Fruit fly (Drosophila melanogaster) whole organism, embryonic: ENCODE data around the gene CG4576.

Experiments used
- ATbp ChIP-seq: fragments of 200-800 bp; sonication (Bioruptor generic); optimal IDR thresholded peaks from 2 replicates; lab custom pipeline; 2017; ENCODE audit warnings: missing biosample characterization, mild to moderate bottlenecking, missing genetic modification characterization, missing genetic modification reagents
- Antp ChIP-seq: fragments of 200-800 bp; sonication (Bioruptor generic); optimal IDR thresholded peaks from 3 replicates; lab custom pipeline; 2016; ENCODE audit warnings: missing biosample characterization, missing genetic modification characterization
- Atf-2 ChIP-seq: fragments of 200-800 bp; sonication (Bioruptor generic); optimal IDR thresholded peaks from 2 replicates; lab custom pipeline; 2016; ENCODE audit warnings: missing biosample characterization, missing genetic modification characterization
- BEAF-32 ChIP-seq: fragments of 200-800 bp; sonication (Bioruptor generic); optimal IDR thresholded peaks from 3 replicates; lab custom pipeline; 2017; ENCODE audit warnings: missing biosample characterization, missing genetic modification characterization, mild to moderate bottlenecking, moderate library complexity, missing genetic modification reagents
- CG10274 ChIP-seq: fragments of 200-800 bp; sonication (Bioruptor generic); optimal IDR thresholded peaks from 3 replicates; lab custom pipeline; 2017; ENCODE audit warnings: missing biosample characterization, mild to moderate bottlenecking, missing genetic modification characterization
- CG10431 ChIP-seq: fragments of 200-800 bp; sonication (Bioruptor generic); optimal IDR thresholded peaks from 3 replicates; lab custom pipeline; 2018; ENCODE audit warnings: missing biosample characterization, mild to moderate bottlenecking, missing genetic modification characterization
- CG11723 ChIP-seq: fragments of 200-800 bp; sonication (Bioruptor generic); optimal IDR thresholded peaks from 2 replicates; lab custom pipeline; 2017; ENCODE audit warnings: missing biosample characterization, mild to moderate bottlenecking, missing genetic modification characterization
- CG12659 ChIP-seq: fragments of 200-800 bp; sonication (Bioruptor generic); optimal IDR thresholded peaks from 3 replicates; lab custom pipeline; 2017; ENCODE audit warnings: mild to moderate bottlenecking, missing biosample characterization, missing genetic modification reagents, missing genetic modification characterization
- CG13624 ChIP-seq: fragments of 200-800 bp; sonication (Bioruptor generic); optimal IDR thresholded peaks from 2 replicates; lab custom pipeline; 2016; ENCODE audit warnings: missing biosample characterization, missing genetic modification characterization
- CG14050 ChIP-seq: fragments of 200-800 bp; sonication (Bioruptor generic); IDR thresholded peaks from 3 replicates; pipeline ENCODE4 v1.3.6; 2022; ENCODE audit warnings: missing biosample characterization, missing genetic modification characterization
- CG15696 ChIP-seq: fragments of 200-800 bp; sonication (Bioruptor generic); optimal IDR thresholded peaks from 2 replicates; lab custom pipeline; 2019; ENCODE audit warnings: missing biosample characterization, mild to moderate bottlenecking, missing genetic modification characterization, moderate library complexity
- CG16813 ChIP-seq: fragments of 200-800 bp; sonication (Bioruptor generic); IDR thresholded peaks from 3 replicates; pipeline ENCODE4 v1.3.6; 2022; ENCODE audit warnings: missing biosample characterization, missing genetic modification characterization; ENCODE audit not compliant: partially characterized antibody
- CG18011 ChIP-seq: fragments of 200-800 bp; sonication (Bioruptor generic); optimal IDR thresholded peaks from 2 replicates; lab custom pipeline; 2017; ENCODE audit warnings: missing biosample characterization, missing genetic modification characterization, mild to moderate bottlenecking, moderate library complexity, missing genotype
- CG1832 ChIP-seq: fragments of 200-800 bp; sonication (Bioruptor generic); optimal IDR thresholded peaks from 2 replicates; lab custom pipeline; 2017; ENCODE audit warnings: missing biosample characterization, mild to moderate bottlenecking, missing genetic modification characterization, inconsistent platforms
- CG2116 ChIP-seq: fragments of 200-800 bp; sonication (Bioruptor generic); optimal IDR thresholded peaks from 3 replicates; lab custom pipeline; 2018; ENCODE audit warnings: missing biosample characterization, mild to moderate bottlenecking, missing genetic modification characterization
- CG2199 ChIP-seq: fragments of 200-800 bp; sonication (Bioruptor generic); IDR thresholded peaks from 3 replicates; pipeline ENCODE4 v1.3.6; 2022; ENCODE audit warnings: missing biosample characterization, missing genetic modification characterization
- CG30403 ChIP-seq: fragments of 200-800 bp; sonication (Bioruptor generic); optimal IDR thresholded peaks from 3 replicates; lab custom pipeline; 2016; ENCODE audit warnings: missing biosample characterization, missing genetic modification characterization
- CG31388 ChIP-seq: fragments of 200-800 bp; sonication (Bioruptor generic); optimal IDR thresholded peaks from 2 replicates; lab custom pipeline; 2016; ENCODE audit warnings: missing biosample characterization, missing genetic modification characterization
- CG32767 ChIP-seq: fragments of 200-800 bp; sonication (Bioruptor generic); IDR thresholded peaks from 2 replicates; pipeline ENCODE4 v1.3.6; 2022; ENCODE audit warnings: missing biosample characterization, missing genetic modification characterization
- CG32772 ChIP-seq: fragments of 200-800 bp; sonication (Bioruptor generic); IDR thresholded peaks from 2 replicates; pipeline ENCODE4 v1.3.6; 2022; ENCODE audit warnings: missing biosample characterization, missing genetic modification characterization
- CG3726 ChIP-seq: fragments of 200-800 bp; sonication (Bioruptor generic); IDR thresholded peaks from 3 replicates; pipeline ENCODE4, ENCODE4 v1.3.6; 2022; ENCODE audit warnings: missing biosample characterization, missing genetic modification characterization
- CG7745 ChIP-seq: fragments of 200-800 bp; sonication (Bioruptor generic); optimal IDR thresholded peaks from 2 replicates; lab custom pipeline; 2018; ENCODE audit warnings: missing biosample characterization, mild to moderate bottlenecking, missing genetic modification characterization, moderate library complexity
- CG8281 ChIP-seq: fragments of 200-800 bp; sonication (Bioruptor generic); optimal IDR thresholded peaks from 2 replicates; lab custom pipeline; 2018; ENCODE audit warnings: missing biosample characterization, mild to moderate bottlenecking, missing genetic modification characterization, moderate library complexity
- CrebB ChIP-seq: fragments of 200-800 bp; sonication (Bioruptor generic); optimal IDR thresholded peaks from 3 replicates; lab custom pipeline; 2018; ENCODE audit warnings: missing biosample characterization, mild to moderate bottlenecking, missing genetic modification characterization
- D ChIP-seq, 2 experiments: fragments of 200-800 bp in 1 of 2; fragments of >200 bp in 1 of 2; sonication (Bioruptor generic) in 1 of 2; optimal IDR thresholded peaks; 2 replicates in 1 of 2; 3 replicates in 1 of 2; lab custom pipeline; 2017; ENCODE audit warnings: mild to moderate bottlenecking in 1 of 2, missing biosample characterization in 1 of 2, missing genetic modification characterization in 1 of 2, missing genetic modification reagents in 1 of 2
- Dip3 ChIP-seq: fragments of 200-800 bp; sonication (Bioruptor generic); optimal IDR thresholded peaks from 3 replicates; lab custom pipeline; 2016; ENCODE audit warnings: missing biosample characterization, missing genetic modification characterization
- Dref ChIP-seq: fragments of 200-800 bp; sonication (Bioruptor generic); IDR thresholded peaks from 2 replicates; pipeline ENCODE4 v1.3.6; 2022; ENCODE audit warnings: missing biosample characterization, missing genetic modification characterization
- E2f1 ChIP-seq: fragments of 200-800 bp; sonication (Bioruptor generic); IDR thresholded peaks from 2 replicates; pipeline ENCODE4 v1.3.6; 2022; ENCODE audit warnings: missing biosample characterization, missing genetic modification characterization
- Ets65A ChIP-seq: fragments of 200-800 bp; sonication (Bioruptor generic); peaks from one replicate; lab custom pipeline; 2016; ENCODE audit warnings: missing biosample characterization, missing genetic modification characterization
- Fer1 ChIP-seq: fragments of 200-800 bp; sonication (Bioruptor generic); optimal IDR thresholded peaks from 2 replicates; lab custom pipeline; 2017; ENCODE audit warnings: missing biosample characterization, mild to moderate bottlenecking, missing genetic modification characterization
- Fer3 ChIP-seq: fragments of 200-800 bp; sonication (Bioruptor generic); optimal IDR thresholded peaks from 2 replicates; lab custom pipeline; 2018; ENCODE audit warnings: missing biosample characterization, mild to moderate bottlenecking, missing genetic modification characterization, moderate library complexity
- H15 ChIP-seq: fragments of 200-800 bp; sonication (Bioruptor generic); IDR thresholded peaks from 3 replicates; pipeline ENCODE4 v1.3.6; 2022; ENCODE audit warnings: missing biosample characterization, missing genetic modification characterization
- Jarid2 ChIP-seq: fragments of 200-800 bp; sonication (Bioruptor generic); optimal IDR thresholded peaks from 3 replicates; lab custom pipeline; 2017; ENCODE audit warnings: mild to moderate bottlenecking, missing biosample characterization, missing genetic modification reagents, missing genetic modification characterization
- Lhr ChIP-seq: fragments of 200-800 bp; sonication (Bioruptor generic); optimal IDR thresholded peaks from 3 replicates; lab custom pipeline; 2017; ENCODE audit warnings: mild to moderate bottlenecking, missing biosample characterization, missing genetic modification reagents, missing genetic modification characterization
- Mad ChIP-seq: fragments of 200-800 bp; sonication (Bioruptor generic); optimal IDR thresholded peaks from 2 replicates; lab custom pipeline; 2016; ENCODE audit warnings: missing biosample characterization, missing genetic modification characterization
- Optix ChIP-seq: fragments of 200-800 bp; sonication (Bioruptor generic); IDR thresholded peaks from 3 replicates; pipeline ENCODE4 v1.3.6; 2022; ENCODE audit warnings: missing biosample characterization, missing genetic modification characterization
- Sry-β ChIP-seq: fragments of 200-800 bp; sonication (Bioruptor generic); optimal IDR thresholded peaks from 2 replicates; lab custom pipeline; 2018; ENCODE audit warnings: missing biosample characterization, mild to moderate bottlenecking, missing genetic modification characterization, moderate library complexity
- Taf1 ChIP-seq: fragments of 200-800 bp; sonication (Bioruptor generic); IDR thresholded peaks from 2 replicates; pipeline ENCODE4 v1.3.6; 2022; ENCODE audit warnings: missing biosample characterization, missing genetic modification characterization
- ase ChIP-seq: fragments of 200-800 bp; sonication (Bioruptor generic); IDR thresholded peaks from 3 replicates; pipeline ENCODE4 v1.3.6; 2022; ENCODE audit warnings: missing biosample characterization, missing genetic modification characterization
- bcd ChIP-seq: fragments of 200-800 bp; sonication (Bioruptor generic); optimal IDR thresholded peaks from 2 replicates; lab custom pipeline; 2017; ENCODE audit warnings: missing biosample characterization, mild to moderate bottlenecking, missing genetic modification characterization
- caup ChIP-seq: fragments of 200-800 bp; sonication (Bioruptor generic); optimal IDR thresholded peaks from 3 replicates; lab custom pipeline; 2017; ENCODE audit warnings: missing biosample characterization, mild to moderate bottlenecking, missing genetic modification characterization, moderate library complexity; ENCODE audit not compliant: severe bottlenecking
- dm ChIP-seq: fragments of 200-800 bp; sonication (Bioruptor generic); optimal IDR thresholded peaks from 3 replicates; lab custom pipeline; 2016; ENCODE audit warnings: missing biosample characterization, missing genetic modification characterization
- hkb ChIP-seq, 2 experiments: fragments of 200-800 bp in 1 of 2; fragments of >200 bp in 1 of 2; sonication (Bioruptor generic) in 1 of 2; IDR thresholded peaks in 1 of 2; optimal IDR thresholded peaks in 1 of 2; 2 replicates each; pipeline versions ENCODE4 v1.3.6 to Lab custom; 2017 to 2022; ENCODE audit warnings: missing biosample characterization in 1 of 2, missing genetic modification characterization in 1 of 2
- hth ChIP-seq: fragments of >200 bp; optimal IDR thresholded peaks from 2 replicates; lab custom pipeline; 2017; ENCODE audit warnings: inconsistent platforms
- insv ChIP-seq, 2 experiments: fragments of 200-800 bp; sonication (Bioruptor generic); optimal IDR thresholded peaks; 3 replicates each; lab custom pipeline; 2016 to 2018; ENCODE audit warnings: missing biosample characterization in 2 of 2, missing genetic modification characterization in 2 of 2
- otp ChIP-seq: fragments of 200-800 bp; sonication (Bioruptor generic); IDR thresholded peaks from 3 replicates; pipeline ENCODE4, ENCODE4 v1.3.6; 2022; ENCODE audit warnings: missing biosample characterization, missing genetic modification characterization
- ro ChIP-seq: fragments of 200-800 bp; sonication (Bioruptor generic); IDR thresholded peaks from 2 replicates; pipeline ENCODE4 v1.3.6; 2022; ENCODE audit warnings: missing biosample characterization, missing genetic modification characterization
- stc ChIP-seq: fragments of 200-800 bp; sonication (Bioruptor generic); IDR thresholded peaks from 2 replicates; pipeline ENCODE4 v1.3.6; 2022; ENCODE audit warnings: missing biosample characterization, missing genetic modification characterization
- tio ChIP-seq: fragments of 200-800 bp; sonication (Bioruptor generic); optimal IDR thresholded peaks from 2 replicates; lab custom pipeline; 2017; ENCODE audit warnings: missing biosample characterization, missing genetic modification characterization, inconsistent platforms
- unc-4 ChIP-seq: fragments of 200-800 bp; sonication (Bioruptor generic); IDR thresholded peaks from 2 replicates; pipeline ENCODE4 v1.3.6; 2022; ENCODE audit warnings: missing biosample characterization, missing genetic modification characterization; ENCODE audit not compliant: partially characterized antibody

CG4576 gene

dm6 chr3R:15792427-15792826 lies 33.1 kb upstream of the CG4576 start, which contains the start of gene Acyp2 (continued):
- TF ChIP-seq CG10274: no peak
- no peak for TF ChIP-seq CG8281 (tag; lab: Kevin White, UChicago)
- peak; percentile 41 for TF ChIP-seq CG2116 (GFP tag; lab: Kevin White, UChicago)
- TF ChIP-seq unc-4 (GFP tag; lab: Robert Waterston, UW): peak; percentile 56; the same call in 1 of the 2 replicates
- no peak for TF ChIP-seq Fer3 (tag; lab: Kevin White, UChicago)
- TF ChIP-seq Fer1: no peak
- no peak for TF ChIP-seq CrebB
- TF ChIP-seq tio: no peak
- no peak for TF ChIP-seq CG11723 (GFP tag; lab: Kevin White, UChicago)
- peak; percentile 95 for TF ChIP-seq Ets65A (GFP tag; lab: Kevin White, UChicago)
- no peak for TF ChIP-seq CG14050
- TF ChIP-seq Sry-β (GFP tag; lab: Kevin White, UChicago): no peak
- TF ChIP-seq E2f1 (GFP tag; lab: Robert Waterston, UW): no peak
- TF ChIP-seq ase (GFP tag; lab: Robert Waterston, UW): no peak
- no peak for TF ChIP-seq CG1832 (GFP tag; lab: Kevin White, UChicago)
- no peak for TF ChIP-seq CG3726
- TF ChIP-seq bcd (GFP tag; lab: Kevin White, UChicago): no peak
- TF ChIP-seq CG30403 (GFP tag; lab: Kevin White, UChicago): peak; percentile 40
- TF ChIP-seq otp: no peak
- no peak for TF ChIP-seq Optix (GFP tag; lab: Robert Waterston, UW)
- TF ChIP-seq CG18011: no peak
- 0 out of 2 replicates have a peak, but pooled peaks have one; percentile 6 for TF ChIP-seq CG32772 (GFP tag; lab: Robert Waterston, UW)
- peak; percentile 56 for TF ChIP-seq Mad (GFP tag; lab: Kevin White, UChicago)
- TF ChIP-seq hth: no peak
- no peak for TF ChIP-seq Atf-2 (GFP tag; lab: Kevin White, UChicago)
- peak; percentile 9 for TF ChIP-seq dm (GFP tag; lab: Kevin White, UChicago)
- peak; percentile 60 for TF ChIP-seq Dref (GFP tag; lab: Robert Waterston, UW)
- no peak for TF ChIP-seq ATbp
- TF ChIP-seq ro (GFP tag; lab: Robert Waterston, UW): no peak
- no peak for TF ChIP-seq Dip3 (GFP tag; lab: Kevin White, UChicago)
- TF ChIP-seq CG10431 (GFP tag; lab: Kevin White, UChicago): no peak
- TF ChIP-seq Taf1 (GFP tag; lab: Robert Waterston, UW): no peak
- peak; percentile 36 for TF ChIP-seq caup (GFP tag; lab: Kevin White, UChicago)
- TF ChIP-seq Jarid2 (GFP tag; lab: Kevin White, UChicago): no peak
- peak; percentile 75; the same call in 2 of the 3 replicates for TF ChIP-seq CG2199 (GFP tag; lab: Robert Waterston, UW)
- peak; percentile 27 for TF ChIP-seq CG13624 (GFP tag; lab: Kevin White, UChicago)
- peak; percentile 71 for TF ChIP-seq BEAF-32 (GFP tag; lab: Kevin White, UChicago)
- TF ChIP-seq insv (GFP tag; optimal IDR thresholded peaks at IDR 0.05; lab: Kevin White, UChicago): no peak
- TF ChIP-seq CG32767 (GFP tag; lab: Robert Waterston, UW): no peak
- TF ChIP-seq CG31388 (GFP tag; lab: Kevin White, UChicago): no peak
- TF ChIP-seq stc (GFP tag; lab: Robert Waterston, UW): no peak
- no peak for TF ChIP-seq D (optimal IDR thresholded peaks at IDR 0.05; lab: Kevin White, UChicago)
- TF ChIP-seq D (GFP tag; optimal IDR thresholded peaks at IDR 0.05; lab: Kevin White, UChicago): no peak
- TF ChIP-seq Lhr: peak; percentile 93
- TF ChIP-seq H15 (GFP tag; lab: Robert Waterston, UW): no peak
- TF ChIP-seq CG7745 (tag; lab: Kevin White, UChicago): no peak
- TF ChIP-seq CG12659 (GFP tag; lab: Kevin White, UChicago): peak; percentile 77
- TF ChIP-seq hkb (optimal IDR thresholded peaks at IDR 0.05; lab: Kevin White, UChicago): no peak
- 0 out of 2 replicates have a peak, but pooled peaks have one; percentile 13 for TF ChIP-seq hkb (GFP tag; IDR thresholded peaks at IDR 0.05; lab: Robert Waterston, UW)
- peak; percentile 53; the same call in 2 of the 3 replicates for TF ChIP-seq CG16813 (GFP tag; lab: Robert Waterston, UW)
- TF ChIP-seq CG15696 (tag; lab: Kevin White, UChicago): no peak
- peak; percentile 46 for TF ChIP-seq Antp
